Worm (Caenorhabditis elegans) whole organism, early embryonic: Measurements from ENCODE around the gene T23G4.2.

Experiments
- B0310.2 ChIP-seq: sonication (generic microtip); optimal IDR thresholded peaks from 2 replicates; lab custom pipeline; 2016; ENCODE audit warnings: mild to moderate bottlenecking, missing genetic modification characterization, missing compliant biosample characterization
- F13C5.2 ChIP-seq: sonication (generic microtip); optimal IDR thresholded peaks from 2 replicates; lab custom pipeline; 2017; ENCODE audit warnings: mild to moderate bottlenecking, missing genetic modification characterization, inconsistent platforms, missing compliant biosample characterization
- aly-1 ChIP-seq: sonication (generic microtip); optimal IDR thresholded peaks from 2 replicates; lab custom pipeline; 2016; ENCODE audit warnings: missing genetic modification characterization, missing compliant biosample characterization
- ama-1 ChIP-seq: fragments of 150-350 bp; optimal IDR thresholded peaks from 2 replicates; lab custom pipeline; 2014
- ceh-13 ChIP-seq: fragments of 200-800 bp; sonication (Bioruptor generic); optimal IDR thresholded peaks from 2 replicates; lab custom pipeline; 2018; ENCODE audit warnings: mild to moderate bottlenecking, missing genetic modification characterization, missing compliant biosample characterization
- ceh-36 ChIP-seq: sonication (generic microtip); optimal IDR thresholded peaks from 2 replicates; lab custom pipeline; 2016; ENCODE audit warnings: missing genetic modification characterization, inconsistent platforms, missing compliant biosample characterization
- ets-7 ChIP-seq: sonication (generic microtip); optimal IDR thresholded peaks from 2 replicates; lab custom pipeline; 2016; ENCODE audit warnings: missing genotype, missing genetic modification characterization, missing compliant biosample characterization
- flt-1 ChIP-seq: fragments of 200-800 bp; sonication (Bioruptor generic); IDR thresholded peaks from 2 replicates; pipeline ENCODE4 v1.3.6; 2022; ENCODE audit warnings: missing genetic modification characterization, missing compliant biosample characterization
- hmbx-1 ChIP-seq: sonication (generic microtip); optimal IDR thresholded peaks from 2 replicates; lab custom pipeline; 2016; ENCODE audit warnings: mild to moderate bottlenecking, missing genetic modification characterization, missing compliant biosample characterization
- hmg-4 ChIP-seq: fragments of 200-800 bp; sonication (Bioruptor generic); optimal IDR thresholded peaks from 2 replicates; lab custom pipeline; 2018; ENCODE audit warnings: mild to moderate bottlenecking, missing genetic modification characterization, missing compliant biosample characterization
- hnd-1 ChIP-seq: sonication (generic microtip); optimal IDR thresholded peaks from 2 replicates; lab custom pipeline; 2016; ENCODE audit warnings: missing genetic modification characterization, missing compliant biosample characterization
- pes-1 ChIP-seq: fragments of 200-800 bp; sonication (Bioruptor generic); IDR thresholded peaks from 2 replicates; pipeline ENCODE4 v1.3.6; 2022; ENCODE audit warnings: missing genetic modification reagents, missing genetic modification characterization, missing compliant biosample characterization
- scrt-1 ChIP-seq: fragments of 200-800 bp; sonication (Bioruptor generic); IDR thresholded peaks from 2 replicates; pipeline ENCODE4 v1.3.6; 2022; ENCODE audit warnings: missing genetic modification characterization, missing compliant biosample characterization
- sea-1 ChIP-seq: fragments of 200-800 bp; sonication (Bioruptor generic); conservative IDR thresholded peaks from 2 replicates; pipeline ENCODE4 v1.3.6; 2022; ENCODE audit warnings: missing genetic modification characterization, missing compliant biosample characterization
- tbx-11 ChIP-seq: fragments of 200-800 bp; sonication (Bioruptor generic); IDR thresholded peaks from 2 replicates; pipeline ENCODE4 v1.3.6; 2022; ENCODE audit warnings: missing genetic modification characterization, missing compliant biosample characterization
- tbx-37 ChIP-seq: fragments of 200-800 bp; sonication (Bioruptor generic); conservative IDR thresholded peaks from 2 replicates; pipeline ENCODE4 v1.3.6; 2022; ENCODE audit warnings: missing genetic modification reagents, missing genetic modification characterization, missing compliant biosample characterization
- tra-4 ChIP-seq: sonication (generic microtip); optimal IDR thresholded peaks from 2 replicates; lab custom pipeline; 2017; ENCODE audit warnings: missing genetic modification characterization, missing compliant biosample characterization

T23G4.2 gene

DNA sequence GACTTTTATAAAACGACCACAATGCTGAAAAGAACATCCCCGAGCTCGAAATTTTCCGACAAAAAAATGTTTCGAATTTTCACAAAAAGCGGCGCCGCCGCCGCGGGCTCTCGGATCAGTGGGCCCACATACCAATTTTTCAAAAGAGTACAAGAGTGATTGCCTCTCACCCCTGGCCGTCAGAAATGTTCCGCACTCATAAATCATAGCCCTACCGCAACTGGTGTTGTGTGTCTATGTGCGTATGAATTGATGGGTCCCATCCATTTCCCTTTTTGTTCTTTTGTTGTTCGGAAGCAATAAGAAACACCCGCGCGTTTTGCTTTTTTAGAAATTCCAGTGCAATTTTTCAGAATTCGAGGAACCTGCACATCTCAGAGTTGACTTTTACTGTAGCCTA lies 5.2 kb upstream of the T23G4.2 start:
- TF ChIP-seq ceh-13 (GFP tag; lab: Kevin White, UChicago), result no peak
- TF ChIP-seq ceh-36 (tag; lab: Kevin White, UChicago), result no peak
- no peak for TF ChIP-seq flt-1 (GFP tag; lab: Robert Waterston, UW)
- no peak for TF ChIP-seq hmg-4 (GFP tag; lab: Kevin White, UChicago)
- no peak for TF ChIP-seq sea-1 (GFP tag; lab: Robert Waterston, UW)
- no peak for TF ChIP-seq hnd-1 (tag; lab: Kevin White, UChicago)
- TF ChIP-seq scrt-1, result no peak

DNA sequence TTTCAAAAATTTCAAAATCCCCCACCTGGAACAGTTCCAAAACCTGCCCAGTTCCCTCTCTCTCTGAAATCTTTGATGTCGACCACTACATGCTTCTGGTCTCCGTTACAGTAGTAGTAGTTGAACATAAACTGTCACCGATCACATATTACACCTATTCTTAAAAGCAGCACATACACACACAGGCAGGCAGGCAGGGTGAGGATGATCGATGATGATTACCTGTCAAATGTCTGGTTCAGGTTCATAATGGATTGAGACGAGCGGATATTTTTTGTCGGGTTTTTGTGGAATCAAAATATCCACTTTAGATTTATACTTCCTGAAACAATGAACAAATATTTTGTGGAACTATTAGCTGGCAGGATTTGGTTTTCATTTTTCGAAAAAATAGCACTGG lies 4.6 kb upstream of the T23G4.2 start:
- no peak for TF ChIP-seq ets-7 (tag; lab: Kevin White, UChicago)
- no peak for TF ChIP-seq sea-1 (GFP tag; lab: Robert Waterston, UW)
- TF ChIP-seq tra-4, result no peak
- no peak for TF ChIP-seq scrt-1
- no peak for TF ChIP-seq hnd-1 (tag; lab: Kevin White, UChicago)
- no peak for TF ChIP-seq tbx-11
- no peak for TF ChIP-seq F13C5.2 (tag; lab: Kevin White, UChicago)
- no peak for TF ChIP-seq B0310.2 (tag; lab: Kevin White, UChicago)
- no peak for TF ChIP-seq hmbx-1 (tag; lab: Kevin White, UChicago)
- no peak for TF ChIP-seq hmg-4 (GFP tag; lab: Kevin White, UChicago)
- no peak for TF ChIP-seq aly-1 (tag; lab: Kevin White, UChicago)
- TF ChIP-seq ceh-36 (tag; lab: Kevin White, UChicago), result no peak
- TF ChIP-seq flt-1 (GFP tag; lab: Robert Waterston, UW), result no peak

DNA sequence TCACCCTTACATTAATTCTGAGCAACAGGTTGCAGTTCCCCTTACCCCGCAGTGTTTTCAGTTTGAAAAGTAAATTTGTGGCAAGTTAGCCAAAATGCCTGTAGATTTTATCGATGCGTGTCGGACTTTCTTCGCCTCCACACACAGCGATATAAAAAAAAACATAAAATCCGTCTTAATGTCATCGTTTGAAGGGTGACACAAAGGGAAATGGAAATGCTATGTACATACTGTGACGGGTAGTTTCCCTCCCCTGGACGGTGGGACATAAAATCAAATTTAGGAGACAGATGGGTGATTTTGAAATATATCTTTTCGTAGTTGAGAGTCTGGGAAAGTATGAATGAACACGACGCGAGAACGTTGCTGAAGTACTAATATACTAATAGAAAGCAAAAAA lies 3.2 kb upstream of the T23G4.2 start:
- TF ChIP-seq aly-1 (tag; lab: Kevin White, UChicago) (no peak), hmbx-1 (tag; lab: Kevin White, UChicago) (no peak)

DNA sequence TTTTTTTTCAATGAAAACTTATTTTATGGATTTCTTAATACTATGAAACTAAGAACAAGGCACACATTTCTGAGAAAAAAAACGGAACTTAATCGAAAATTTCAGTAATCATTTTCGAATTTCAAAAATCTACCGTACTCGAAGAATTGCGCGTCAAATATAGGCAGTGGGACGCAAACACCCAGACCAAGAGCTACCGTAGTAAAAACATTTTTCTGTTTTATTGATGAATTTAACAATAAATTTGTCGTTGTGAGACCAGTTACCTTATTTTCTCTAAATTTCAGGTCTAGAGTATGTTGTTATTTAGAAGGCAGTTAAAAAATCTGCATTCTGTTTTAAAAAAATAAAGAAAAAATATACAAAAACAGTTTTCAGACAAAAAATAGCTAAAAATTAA lies 1.7 kb downstream of the T23G4.2 start:
- TF ChIP-seq tbx-11, result no peak
- TF ChIP-seq hmbx-1 (tag; lab: Kevin White, UChicago), result no peak
- no peak for TF ChIP-seq hmg-4 (GFP tag; lab: Kevin White, UChicago)
- TF ChIP-seq aly-1 (tag; lab: Kevin White, UChicago), result no peak
- no peak for TF ChIP-seq flt-1 (GFP tag; lab: Robert Waterston, UW)
- no peak for TF ChIP-seq sea-1 (GFP tag; lab: Robert Waterston, UW)

DNA sequence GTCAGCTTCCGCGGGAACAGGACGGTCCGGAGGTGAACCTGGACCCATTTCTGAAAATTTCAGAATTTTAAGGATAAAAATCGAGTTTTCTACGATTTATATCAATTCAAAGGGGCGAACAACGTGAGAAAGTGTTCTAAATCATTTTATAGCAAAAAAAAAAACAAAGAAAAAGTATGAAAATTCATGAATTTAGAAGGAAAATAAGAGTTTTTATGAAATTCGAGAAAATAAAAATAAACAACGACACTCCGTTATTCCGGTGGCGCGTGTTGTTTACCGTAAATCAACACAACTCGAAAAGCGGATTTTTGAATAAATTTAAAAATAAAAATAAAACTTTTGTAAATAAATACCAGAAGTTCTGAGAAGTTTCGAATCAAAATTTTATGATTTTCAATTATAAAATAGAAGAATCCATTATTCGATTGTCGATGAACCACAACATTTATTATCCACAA lies 2.4 kb downstream of the T23G4.2 start, which contains the start of gene nyn-1:
TSS of gene nyn-1 (minus strand) at position 51 of the 461 bp plus-strand sequence.
- TF ChIP-seq ama-1 (lab: Kevin White, UChicago) (no peak), F13C5.2 (tag; lab: Kevin White, UChicago) (no peak), tbx-37 (no peak), scrt-1 (no peak), tra-4 (no peak), hmg-4 (GFP tag; lab: Kevin White, UChicago) (no peak)

DNA sequence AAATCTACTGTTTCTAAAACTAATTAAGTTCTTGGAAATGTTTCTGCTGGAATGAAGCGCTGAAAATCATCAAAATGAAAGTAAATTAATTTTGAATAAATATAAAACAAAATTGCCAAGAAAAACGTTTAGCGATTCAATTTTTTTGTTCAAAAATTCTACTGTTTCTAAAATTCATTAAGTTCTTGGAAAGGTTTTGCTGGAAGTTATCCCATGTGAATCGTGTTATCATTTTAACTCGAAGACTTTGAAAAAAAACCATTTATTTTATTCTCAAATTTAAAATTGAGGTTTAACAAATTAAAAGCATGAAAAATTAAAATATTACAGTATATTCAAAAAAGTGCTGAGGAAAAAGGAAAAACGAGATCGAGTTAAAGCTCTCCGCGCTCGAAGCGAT lies 4.5 kb downstream of the T23G4.2 start:
- no peak for TF ChIP-seq B0310.2 (tag; lab: Kevin White, UChicago)
- TF ChIP-seq hmg-4 (GFP tag; lab: Kevin White, UChicago), result no peak
- TF ChIP-seq tbx-11, result no peak
- no peak for TF ChIP-seq sea-1 (GFP tag; lab: Robert Waterston, UW)
- no peak for TF ChIP-seq tra-4
- TF ChIP-seq aly-1 (tag; lab: Kevin White, UChicago), result no peak
- TF ChIP-seq tbx-37, result no peak
- TF ChIP-seq scrt-1, result no peak
- TF ChIP-seq flt-1 (GFP tag; lab: Robert Waterston, UW), result no peak
- TF ChIP-seq ama-1 (lab: Kevin White, UChicago), result no peak
- no peak for TF ChIP-seq F13C5.2 (tag; lab: Kevin White, UChicago)
- TF ChIP-seq hmbx-1 (tag; lab: Kevin White, UChicago), result no peak
- no peak for TF ChIP-seq pes-1
- no peak for TF ChIP-seq ceh-36 (tag; lab: Kevin White, UChicago)
- no peak for TF ChIP-seq ceh-13 (GFP tag; lab: Kevin White, UChicago)

DNA sequence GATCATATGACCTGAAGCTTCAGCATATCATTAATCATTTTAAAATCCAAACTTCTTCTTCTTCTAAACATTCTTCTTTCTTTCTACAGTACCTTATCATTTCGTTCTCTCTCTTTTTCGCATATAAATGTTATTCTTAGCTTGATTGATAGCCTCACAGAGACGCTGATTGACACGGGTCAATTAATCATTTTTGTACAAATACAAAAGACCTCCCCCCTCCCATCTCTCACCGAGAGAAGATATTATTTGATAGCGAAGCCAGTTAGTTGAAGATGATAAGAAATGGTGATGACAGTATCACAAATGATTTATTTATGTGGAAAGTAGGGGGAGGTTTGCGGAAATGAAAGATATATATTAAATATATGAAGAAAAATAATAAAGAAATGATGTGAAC lies 6.6 kb downstream of the T23G4.2 start:
- TF ChIP-seq ets-7 (tag; lab: Kevin White, UChicago) (no peak), sea-1 (GFP tag; lab: Robert Waterston, UW) (no peak), B0310.2 (tag; lab: Kevin White, UChicago) (no peak), hmg-4 (GFP tag; lab: Kevin White, UChicago) (no peak), aly-1 (tag; lab: Kevin White, UChicago) (no peak), ama-1 (lab: Kevin White, UChicago) (no peak)

DNA sequence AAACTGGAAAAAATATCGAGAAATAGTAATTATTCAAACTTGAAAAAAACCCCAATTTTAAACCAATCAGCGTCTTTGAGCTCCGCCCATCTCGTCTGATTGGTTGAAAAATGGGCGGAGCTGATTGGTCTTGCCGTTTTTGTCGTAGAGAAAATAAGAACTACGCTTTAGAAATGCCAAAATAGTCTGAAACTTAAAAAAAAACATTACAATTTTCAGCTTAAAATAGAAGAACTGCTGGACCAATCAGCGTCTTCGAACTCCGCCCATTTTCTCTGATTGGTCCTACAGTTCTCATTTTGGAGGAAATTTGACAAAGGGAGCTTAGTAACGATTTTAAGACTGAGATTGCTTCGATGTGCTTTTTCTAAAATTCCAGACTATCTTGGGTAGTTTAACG lies 9.9 kb downstream of the T23G4.2 start:
- TF ChIP-seq tbx-11 (no peak), hmbx-1 (tag; lab: Kevin White, UChicago) (no peak), hmg-4 (GFP tag; lab: Kevin White, UChicago) (no peak), F13C5.2 (tag; lab: Kevin White, UChicago) (no peak), tbx-37 (no peak), hnd-1 (tag; lab: Kevin White, UChicago) (no peak), ets-7 (tag; lab: Kevin White, UChicago) (no peak), ama-1 (lab: Kevin White, UChicago) (no peak)

DNA sequence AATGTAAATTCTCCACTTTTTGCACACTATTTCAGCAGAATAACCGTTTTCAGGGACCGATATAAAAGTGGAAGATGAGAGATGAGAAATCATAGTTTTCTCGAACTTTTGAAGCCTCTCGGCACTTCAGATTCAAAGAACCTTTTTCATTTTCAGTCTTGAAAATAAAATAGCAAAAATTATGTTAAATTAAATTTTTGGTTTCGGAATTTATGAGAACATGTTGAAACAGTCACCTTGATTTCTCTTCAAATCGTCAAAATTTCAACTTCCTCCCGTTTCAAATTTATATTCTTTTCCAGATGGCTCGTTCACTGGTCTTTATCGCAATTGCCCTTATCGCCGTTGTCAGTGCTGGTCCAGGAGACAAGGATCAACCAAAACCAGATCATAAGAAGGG lies 10.7 kb downstream of the T23G4.2 start, which contains the start of gene srlf-26:
TSS of gene srlf-26 (plus strand) at position 301 of the 400 bp plus-strand sequence.
- TF ChIP-seq sea-1 (GFP tag; lab: Robert Waterston, UW) (no peak), B0310.2 (tag; lab: Kevin White, UChicago) (no peak), pes-1 (no peak), hmg-4 (GFP tag; lab: Kevin White, UChicago) (no peak), scrt-1 (no peak), hmbx-1 (tag; lab: Kevin White, UChicago) (no peak), tra-4 (no peak), hnd-1 (tag; lab: Kevin White, UChicago) (no peak), tbx-37 (no peak), tbx-11 (no peak), ceh-13 (GFP tag; lab: Kevin White, UChicago) (no peak), aly-1 (tag; lab: Kevin White, UChicago) (no peak), F13C5.2 (tag; lab: Kevin White, UChicago) (no peak)
